Worm (Caenorhabditis elegans): ENCODE results near the gene msp-79.
"Not testable (repeated sequence)": the region's sequence is repeated elsewhere in the genome, so short reads cannot be mapped to it uniquely, and the experiment has no call there.

ce11 chrIV:9740851-9741549 lies 26.0 kb downstream of the msp-79 start, which contains the start of gene gln-6:
- not testable (repeated sequence) for TF ChIP-seq pqm-1 (tag; optimal IDR thresholded peaks at IDR 0.05); snpc-4 (tag; optimal IDR thresholded peaks at IDR 0.05); nhr-42 (GFP tag; IDR thresholded peaks at IDR 0.05); ZK546.5 (tag; optimal IDR thresholded peaks at IDR 0.05); zag-1 (tag; optimal IDR thresholded peaks at IDR 0.05); nhr-11 (tag; optimal IDR thresholded peaks at IDR 0.05); tag-97 (GFP tag; IDR thresholded peaks at IDR 0.05); lin-1 (GFP tag; IDR thresholded peaks at IDR 0.05); lin-39 (tag; optimal IDR thresholded peaks at IDR 0.05); mdl-1 (tag; optimal IDR thresholded peaks at IDR 0.05); daf-19 (GFP tag; conservative IDR thresholded peaks at IDR 0.05); ztf-11 (tag; optimal IDR thresholded peaks at IDR 0.05)

Data from whole organism, L4 larva.